Fruit fly (Drosophila melanogaster) whole organism, pupa: ENCODE results near the gene CG46512.
"Not testable (repeated sequence)": the region's sequence is repeated elsewhere in the genome, so short reads cannot be mapped to it uniquely, and the experiment has no call there.

Experiments
- CG13204 ChIP-seq: fragments of 200-800 bp; sonication (Bioruptor generic); optimal IDR thresholded peaks from 2 replicates; lab custom pipeline; 2018; ENCODE audit warnings: missing biosample characterization, mild to moderate bottlenecking, missing genetic modification characterization, moderate library complexity
- CG14655 ChIP-seq: fragments of 200-800 bp; sonication (Bioruptor generic); optimal IDR thresholded peaks from 3 replicates; lab custom pipeline; 2017; ENCODE audit warnings: mild to moderate bottlenecking, missing biosample characterization, missing genetic modification reagents, missing genetic modification characterization
- CG15710 ChIP-seq: fragments of 200-800 bp; sonication (Bioruptor generic); optimal IDR thresholded peaks from 2 replicates; lab custom pipeline; 2018; ENCODE audit warnings: missing biosample characterization, mild to moderate bottlenecking, missing genetic modification characterization, moderate library complexity
- CG17806 ChIP-seq: fragments of 200-800 bp; sonication (Bioruptor generic); optimal IDR thresholded peaks from 2 replicates; lab custom pipeline; 2018; ENCODE audit warnings: missing biosample characterization, mild to moderate bottlenecking, missing genetic modification characterization, moderate library complexity
- CG34367 ChIP-seq: fragments of 200-800 bp; sonication (Bioruptor generic); optimal IDR thresholded peaks from 2 replicates; lab custom pipeline; 2018; ENCODE audit warnings: missing biosample characterization, mild to moderate bottlenecking, missing genetic modification characterization
- CG4496 ChIP-seq: fragments of 200-800 bp; sonication (Bioruptor generic); IDR thresholded peaks from 3 replicates; pipeline ENCODE4 v1.3.6; 2022; ENCODE audit warnings: missing biosample characterization, missing genetic modification characterization
- CG8159 ChIP-seq: fragments of 200-800 bp; sonication (Bioruptor generic); optimal IDR thresholded peaks from 3 replicates; lab custom pipeline; 2018; ENCODE audit warnings: missing biosample characterization, mild to moderate bottlenecking, missing genetic modification characterization, moderate library complexity
- CG8301 ChIP-seq: fragments of 200-800 bp; sonication (Bioruptor generic); optimal IDR thresholded peaks from 2 replicates; lab custom pipeline; 2018; ENCODE audit warnings: missing biosample characterization, mild to moderate bottlenecking, missing genetic modification characterization
- CG9948 ChIP-seq: fragments of 200-800 bp; sonication (Bioruptor generic); optimal IDR thresholded peaks from 2 replicates; lab custom pipeline; 2018; ENCODE audit warnings: missing biosample characterization, mild to moderate bottlenecking, missing genetic modification characterization, moderate library complexity
- D1 ChIP-seq: fragments of 200-800 bp; sonication (Bioruptor generic); optimal IDR thresholded peaks from 2 replicates; lab custom pipeline; 2018; ENCODE audit warnings: missing biosample characterization, mild to moderate bottlenecking, missing genetic modification characterization, moderate library complexity
- Ets98B ChIP-seq: fragments of 200-800 bp; sonication (Bioruptor generic); IDR thresholded peaks from 2 replicates; pipeline ENCODE4 v1.3.6; 2022; ENCODE audit warnings: missing biosample characterization, missing genetic modification characterization
- Pif1A ChIP-seq: fragments of 200-800 bp; sonication (Bioruptor generic); optimal IDR thresholded peaks from 3 replicates; lab custom pipeline; 2016; ENCODE audit warnings: missing biosample characterization, missing genetic modification characterization
- Snoo ChIP-seq: fragments of 200-800 bp; sonication (Bioruptor generic); optimal IDR thresholded peaks from 3 replicates; lab custom pipeline; 2017; ENCODE audit warnings: missing biosample characterization, mild to moderate bottlenecking, missing genetic modification characterization, inconsistent platforms
- fd96Ca ChIP-seq: fragments of 200-800 bp; sonication (Bioruptor generic); IDR thresholded peaks from 3 replicates; pipeline ENCODE4 v1.3.6; 2022; ENCODE audit warnings: missing biosample characterization, missing genetic modification characterization
- gl ChIP-seq: fragments of 200-800 bp; sonication (Bioruptor generic); optimal IDR thresholded peaks from 2 replicates; lab custom pipeline; 2018; ENCODE audit warnings: missing biosample characterization, mild to moderate bottlenecking, missing genetic modification characterization
- rn ChIP-seq: fragments of 200-800 bp; sonication (Bioruptor generic); IDR thresholded peaks from 2 replicates; pipeline ENCODE4 v1.3.6; 2022; ENCODE audit warnings: missing biosample characterization, missing genetic modification characterization

Gene CG46512

dm6 chrX:22187070-22187469, at the start of gene CG46512:
CG46512 (plus strand) TSS chrX:22187370.
- TF ChIP-seq CG15710 (tag; lab: Kevin White, UChicago); CG8301 (tag; lab: Kevin White, UChicago); rn (GFP tag; lab: Robert Waterston, UW): not testable (repeated sequence)
- TF ChIP-seq, all 21 proteins: peak for 0; not testable (repeated sequence) for 21

dm6 chrX:22142758-22143157, 44.4 kb upstream of the CG46512 start, which contains the start of gene CG40813:
CG40813 (plus strand) TSS chrX:22143058.
- TF ChIP-seq CG8301 (tag; lab: Kevin White, UChicago); CG9948; fd96Ca: not testable (repeated sequence)

- TF ChIP-seq Pif1A (GFP tag; lab: Kevin White, UChicago); CG17806 (tag; lab: Kevin White, UChicago); CG34367 (tag; lab: Kevin White, UChicago): not testable (repeated sequence)
Measured at dm6 chrX:22147489-22147888, 39.7 kb upstream of the CG46512 start, which contains the start of gene CG46504. CG46504 (plus strand) TSS chrX:22147789.

dm6 chrX:22152542-22152941, 34.6 kb upstream of the CG46512 start, which contains the start of gene CG46505:
CG46505 (plus strand) TSS chrX:22152842.
- not testable (repeated sequence) for TF ChIP-seq rn (GFP tag; lab: Robert Waterston, UW); CG8301 (tag; lab: Kevin White, UChicago); CG14655
- TF ChIP-seq, all 21 proteins: peak for 0; not testable (repeated sequence) for 21

dm6 chrX:22157587-22157986, 29.6 kb upstream of the CG46512 start, which contains the start of gene CG46506:
CG46506 (plus strand) TSS chrX:22157887.
- TF ChIP-seq D1 (tag; lab: Kevin White, UChicago); CG4496 (GFP tag; lab: Robert Waterston, UW); Pif1A (GFP tag; lab: Kevin White, UChicago): not testable (repeated sequence)
- TF ChIP-seq, all 21 proteins: peak for 0; not testable (repeated sequence) for 21

- not testable (repeated sequence) for TF ChIP-seq CG8159 (tag; lab: Kevin White, UChicago); Pif1A (GFP tag; lab: Kevin White, UChicago); CG17806 (tag; lab: Kevin White, UChicago)
Measured at dm6 chrX:22162623-22163022, 24.5 kb upstream of the CG46512 start, which contains the start of gene CG46507. CG46507 (plus strand) TSS chrX:22162923.

- not testable (repeated sequence) for TF ChIP-seq gl (tag; lab: Kevin White, UChicago); Ets98B (GFP tag; lab: Robert Waterston, UW); D1 (tag; lab: Kevin White, UChicago)
Measured at dm6 chrX:22167355-22167754, 19.8 kb upstream of the CG46512 start, which contains the start of gene CG46508. CG46508 (plus strand) TSS chrX:22167655.

dm6 chrX:22172341-22172740, 14.8 kb upstream of the CG46512 start, which contains the start of gene CG46509:
CG46509 (plus strand) TSS chrX:22172641.
- TF ChIP-seq CG9948; Snoo; CG17806 (tag; lab: Kevin White, UChicago): not testable (repeated sequence)
- TF ChIP-seq, all 21 proteins: peak for 0; not testable (repeated sequence) for 21

- TF ChIP-seq Pif1A (GFP tag; lab: Kevin White, UChicago); CG34367 (tag; lab: Kevin White, UChicago); CG8301 (tag; lab: Kevin White, UChicago): not testable (repeated sequence)
Measured at dm6 chrX:22177205-22177604, 10.0 kb upstream of the CG46512 start, which contains the start of gene CG46510. CG46510 (plus strand) TSS chrX:22177505.

dm6 chrX:22182193-22182592, 5.0 kb upstream of the CG46512 start, which contains the start of gene CG46511:
CG46511 (plus strand) TSS chrX:22182493.
- not testable (repeated sequence) for TF ChIP-seq CG17806 (tag; lab: Kevin White, UChicago); CG13204 (GFP tag; lab: Kevin White, UChicago); CG34367 (tag; lab: Kevin White, UChicago)
